Worm (Caenorhabditis elegans) whole organism, mixed stage, embryonic: ENCODE data around the gene K01D12.10.

Source experiments
- M03D4.4 ChIP-seq: sonication (generic microtip); optimal IDR thresholded peaks from 2 replicates; lab custom pipeline; 2017; ENCODE audit warnings: mild to moderate bottlenecking, missing genetic modification characterization, missing compliant biosample characterization
- bed-3 ChIP-seq: fragments of 200-800 bp; sonication (Bioruptor generic); optimal IDR thresholded peaks from 3 replicates; lab custom pipeline; 2018; ENCODE audit warnings: mild to moderate bottlenecking, missing genetic modification characterization, moderate library complexity, missing compliant biosample characterization
- blmp-1 ChIP-seq: fragments of 150-350 bp; optimal IDR thresholded peaks from 2 replicates; lab custom pipeline; 2014; ENCODE audit warnings: missing biosample characterization, missing genetic modification characterization
- ceh-39 ChIP-seq: fragments of 150-350 bp; optimal IDR thresholded peaks from 2 replicates; lab custom pipeline; 2014; ENCODE audit warnings: missing biosample characterization, missing genetic modification characterization
- ceh-83 ChIP-seq: fragments of 200-800 bp; sonication (Bioruptor generic); optimal IDR thresholded peaks from 2 replicates; lab custom pipeline; 2018; ENCODE audit warnings: mild to moderate bottlenecking, missing genetic modification characterization, missing compliant biosample characterization
- ces-1 ChIP-seq: fragments of 150-350 bp; optimal IDR thresholded peaks from 2 replicates; lab custom pipeline; 2014; ENCODE audit warnings: missing biosample characterization, missing genetic modification reagents, missing genetic modification characterization
- cnd-1 ChIP-seq: fragments of 200-800 bp; sonication (Bioruptor generic); optimal IDR thresholded peaks from 2 replicates; lab custom pipeline; 2018; ENCODE audit warnings: mild to moderate bottlenecking, missing genetic modification characterization, missing compliant biosample characterization
- drap-1 ChIP-seq: fragments of 200-800 bp; sonication (Bioruptor generic); optimal IDR thresholded peaks from 3 replicates; lab custom pipeline; 2018; ENCODE audit warnings: mild to moderate bottlenecking, missing genetic modification characterization, missing compliant biosample characterization
- elt-3 ChIP-seq: fragments of 150-350 bp; optimal IDR thresholded peaks from 2 replicates; lab custom pipeline; 2014; ENCODE audit warnings: missing biosample characterization, missing genetic modification characterization
- flh-1 ChIP-seq: fragments of 200-800 bp; sonication (Bioruptor generic); optimal IDR thresholded peaks from 2 replicates; lab custom pipeline; 2018; ENCODE audit warnings: mild to moderate bottlenecking, missing genetic modification characterization, moderate library complexity, missing compliant biosample characterization
- ham-2 ChIP-seq: fragments of 200-800 bp; sonication (Bioruptor generic); optimal IDR thresholded peaks from 2 replicates; lab custom pipeline; 2018; ENCODE audit warnings: mild to moderate bottlenecking, missing genetic modification characterization, missing compliant biosample characterization
- hlh-1 ChIP-seq: fragments of 150-350 bp; optimal IDR thresholded peaks from 2 replicates; lab custom pipeline; 2014; ENCODE audit warnings: missing biosample characterization, missing genetic modification reagents, missing genetic modification characterization
- lin-32 ChIP-seq: fragments of 200-800 bp; sonication (Bioruptor generic); optimal IDR thresholded peaks from 2 replicates; lab custom pipeline; 2018; ENCODE audit warnings: mild to moderate bottlenecking, missing genetic modification characterization, missing compliant biosample characterization
- lsy-2 ChIP-seq: fragments of 150-350 bp; optimal IDR thresholded peaks from 2 replicates; lab custom pipeline; 2014; ENCODE audit warnings: missing biosample characterization, missing genetic modification characterization
- mab-5 ChIP-seq: fragments of 150-350 bp; optimal IDR thresholded peaks from 2 replicates; lab custom pipeline; 2014; ENCODE audit warnings: missing biosample characterization, missing genetic modification characterization
- mep-1 ChIP-seq: fragments of 150-350 bp; optimal IDR thresholded peaks from 2 replicates; lab custom pipeline; 2017; ENCODE audit warnings: missing biosample characterization, missing genetic modification reagents, missing genetic modification characterization, inconsistent platforms
- mls-2 ChIP-seq: sonication (generic microtip); optimal IDR thresholded peaks from 2 replicates; lab custom pipeline; 2016; ENCODE audit warnings: mild to moderate bottlenecking, missing genetic modification characterization, moderate library complexity, missing compliant biosample characterization
- nhr-12 ChIP-seq: fragments of 150-350 bp; optimal IDR thresholded peaks from 2 replicates; lab custom pipeline; 2014; ENCODE audit warnings: missing biosample characterization, missing genetic modification characterization
- nhr-2 ChIP-seq: fragments of 150-350 bp; optimal IDR thresholded peaks from 2 replicates; lab custom pipeline; 2014; ENCODE audit warnings: missing biosample characterization, missing genetic modification characterization
- nhr-237 ChIP-seq: fragments of 150-350 bp; optimal IDR thresholded peaks from 2 replicates; lab custom pipeline; 2014; ENCODE audit warnings: missing biosample characterization, missing genetic modification characterization
- nhr-28 ChIP-seq: fragments of 150-350 bp; optimal IDR thresholded peaks from 2 replicates; lab custom pipeline; 2014; ENCODE audit warnings: missing biosample characterization, missing genetic modification characterization
- nhr-76 ChIP-seq: sonication (generic microtip); optimal IDR thresholded peaks from 2 replicates; lab custom pipeline; 2017; ENCODE audit warnings: missing biosample characterization, missing genetic modification characterization
- sem-2 ChIP-seq: fragments of 200-800 bp; sonication (Bioruptor generic); optimal IDR thresholded peaks from 2 replicates; lab custom pipeline; 2018; ENCODE audit warnings: mild to moderate bottlenecking, missing genetic modification characterization, missing compliant biosample characterization
- sptf-1 ChIP-seq: sonication (generic microtip); optimal IDR thresholded peaks from 2 replicates; lab custom pipeline; 2017; ENCODE audit warnings: mild to moderate bottlenecking, missing genetic modification characterization, moderate library complexity, missing compliant biosample characterization
- tbx-8 ChIP-seq: fragments of 200-800 bp; sonication (Bioruptor generic); optimal IDR thresholded peaks from 2 replicates; lab custom pipeline; 2018; ENCODE audit warnings: mild to moderate bottlenecking, missing genetic modification characterization, moderate library complexity, missing compliant biosample characterization
- unc-120 ChIP-seq: sonication (generic microtip); optimal IDR thresholded peaks from 2 replicates; lab custom pipeline; 2017; ENCODE audit warnings: missing genetic modification characterization, missing compliant biosample characterization; ENCODE audit not compliant: poor library complexity, severe bottlenecking
- unc-39 ChIP-seq: fragments of 150-350 bp; optimal IDR thresholded peaks from 2 replicates; lab custom pipeline; 2014; ENCODE audit warnings: missing biosample characterization, missing genetic modification characterization
- unc-62 ChIP-seq: fragments of 150-350 bp; optimal IDR thresholded peaks from 2 replicates; lab custom pipeline; 2014; ENCODE audit warnings: missing biosample characterization, missing genetic modification reagents, missing genetic modification characterization
- zip-8 ChIP-seq: fragments of 150-350 bp; optimal IDR thresholded peaks from 2 replicates; lab custom pipeline; 2014; ENCODE audit warnings: missing biosample characterization, missing genetic modification characterization
- ztf-11 ChIP-seq: fragments of 150-350 bp; optimal IDR thresholded peaks from 2 replicates; lab custom pipeline; 2014; ENCODE audit warnings: missing biosample characterization, missing genetic modification characterization

The K01D12.10 gene

ce11 chrV:12418292-12418691 is 12.3 kb downstream of the K01D12.10 start, which contains the start of gene C54D10.3:
TSS of gene C54D10.3 (plus strand) at chrV:12418592.
- TF ChIP-seq unc-39 (tag; lab: Kevin White, UChicago) (no peak), ztf-11 (tag; lab: Kevin White, UChicago) (no peak), blmp-1 (tag; lab: Kevin White, UChicago) (no peak), tbx-8 (GFP tag; lab: Kevin White, UChicago) (no peak), nhr-237 (tag; lab: Kevin White, UChicago) (no peak), unc-120 (tag; lab: Kevin White, UChicago) (no peak), sptf-1 (no peak), ces-1 (GFP tag; lab: Kevin White, UChicago) (no peak), bed-3 (no peak), nhr-12 (tag; lab: Kevin White, UChicago) (no peak), hlh-1 (tag; lab: Kevin White, UChicago) (no peak), mep-1 (tag; lab: Kevin White, UChicago) (no peak), zip-8 (tag; lab: Kevin White, UChicago) (no peak)

ce11 chrV:12420843-12421242 is 14.8 kb downstream of the K01D12.10 start, which contains the start of gene C54D10.4:
TSS of gene C54D10.4 (minus strand) at chrV:12420943.
- TF ChIP-seq zip-8 (tag; lab: Kevin White, UChicago) (no peak), lin-32 (no peak)

ce11 chrV:12421360-12421759 is 15.3 kb downstream of the K01D12.10 start:
- TF ChIP-seq ceh-83 (no peak), ces-1 (GFP tag; lab: Kevin White, UChicago) (peak; percentile 74)

- TF ChIP-seq flh-1 (GFP tag; lab: Kevin White, UChicago) (no peak), nhr-76 (tag; lab: Kevin White, UChicago) (no peak)
- TF ChIP-seq, all 35 proteins: peak for 0
These were observed 21.8 kb downstream of the K01D12.10 start for ce11 chrV:12427826-12428225.

ce11 chrV:12429039-12429438 is 23.0 kb downstream of the K01D12.10 start, which contains the start of gene C54D10.5:
TSS of gene C54D10.5 (plus strand) at chrV:12429339.
- TF ChIP-seq cnd-1 (tag; lab: Kevin White, UChicago) = no peak

- TF ChIP-seq nhr-2 (tag; lab: Kevin White, UChicago) (no peak), zip-8 (tag; lab: Kevin White, UChicago) (no peak), unc-62 (GFP tag; lab: Kevin White, UChicago) (no peak), ceh-39 (tag; lab: Kevin White, UChicago) (no peak), lsy-2 (no peak), sptf-1 (no peak), ceh-83 (no peak), elt-3 (tag; lab: Kevin White, UChicago) (no peak), nhr-237 (tag; lab: Kevin White, UChicago) (no peak), drap-1 (GFP tag; lab: Kevin White, UChicago) (no peak), tbx-8 (GFP tag; lab: Kevin White, UChicago) (no peak)
These were observed 26.1 kb downstream of the K01D12.10 start, which contains the start of gene C54D10.13 for ce11 chrV:12432111-12432510. TSS of gene C54D10.13 (minus strand) at chrV:12432289.

- TF ChIP-seq sem-2 (GFP tag; lab: Kevin White, UChicago) (no peak), nhr-12 (tag; lab: Kevin White, UChicago) (no peak), blmp-1 (tag; lab: Kevin White, UChicago) (no peak), flh-1 (GFP tag; lab: Kevin White, UChicago) (no peak), M03D4.4 (no peak), bed-3 (no peak), unc-39 (tag; lab: Kevin White, UChicago) (no peak), unc-62 (GFP tag; lab: Kevin White, UChicago) (no peak), nhr-237 (tag; lab: Kevin White, UChicago) (no peak), ztf-11 (tag; lab: Kevin White, UChicago) (no peak), ham-2 (GFP tag; lab: Kevin White, UChicago) (no peak), ces-1 (GFP tag; lab: Kevin White, UChicago) (no peak), mab-5 (tag; lab: Kevin White, UChicago) (no peak), nhr-28 (no peak), ceh-39 (tag; lab: Kevin White, UChicago) (no peak), nhr-76 (tag; lab: Kevin White, UChicago) (no peak), mls-2 (tag; lab: Kevin White, UChicago) (no peak), zip-8 (tag; lab: Kevin White, UChicago) (no peak), lin-32 (no peak), unc-120 (tag; lab: Kevin White, UChicago) (no peak)
These were observed 27.1 kb downstream of the K01D12.10 start for ce11 chrV:12433105-12433504.
